Fruit fly (Drosophila melanogaster): ENCODE results near the gene Nepl16.

Nepl16 gene

DNA sequence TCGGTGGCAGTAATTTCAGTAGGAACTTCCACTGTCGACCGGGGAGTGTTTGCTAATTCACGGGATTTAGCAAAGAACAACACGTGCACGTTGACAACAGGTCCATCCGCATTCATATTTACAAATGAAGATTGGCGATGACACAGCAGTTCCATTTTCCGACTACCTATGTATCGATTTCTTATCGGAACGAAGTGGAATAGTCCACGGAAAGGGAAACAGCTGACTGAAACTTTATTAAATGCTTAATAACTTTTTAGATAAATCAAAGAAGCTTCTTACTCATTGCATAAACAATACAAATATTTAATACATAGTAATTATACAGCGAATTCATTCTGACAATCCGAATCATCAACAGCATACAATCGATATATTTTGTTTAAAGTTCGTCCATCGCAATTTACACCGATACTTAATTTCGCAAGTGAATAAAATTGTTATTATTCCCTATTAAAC lies 14.9 kb upstream of the Nepl16 start, which contains the start of the genes Mocs2A, Mocs2B and Clbn (continued):
- TF ChIP-seq CG31365 (tag; optimal IDR thresholded peaks at IDR 0.05) (no peak), CG2116 (GFP tag; optimal IDR thresholded peaks at IDR 0.05) (peak; percentile 53), CG8089 (GFP tag; optimal IDR thresholded peaks at IDR 0.05) (no peak), vvl (GFP tag; IDR thresholded peaks at IDR 0.05) (no peak), lbe (GFP tag; optimal IDR thresholded peaks at IDR 0.05) (peak; percentile 12), Blimp-1 (GFP tag; optimal IDR thresholded peaks at IDR 0.05) (no peak), da (GFP tag; optimal IDR thresholded peaks at IDR 0.05) (no peak), CG31224 (GFP tag; IDR thresholded peaks at IDR 0.05) (no peak), jing (GFP tag; optimal IDR thresholded peaks at IDR 0.05) (no peak), CoRest (tag; optimal IDR thresholded peaks at IDR 0.05) (no peak), dan (GFP tag; IDR thresholded peaks at IDR 0.05) (no peak), Dll (GFP tag; IDR thresholded peaks at IDR 0.05; ENCODE audit: partially characterized antibody) (peak; percentile 91), CG2120 (GFP tag; optimal IDR thresholded peaks at IDR 0.05) (peak; percentile 11), Xrp1 (GFP tag; IDR thresholded peaks at IDR 0.05) (no peak), NC2α (GFP tag; optimal IDR thresholded peaks at IDR 0.05) (no peak), Vsx1 (GFP tag; optimal IDR thresholded peaks at IDR 0.05) (no peak), CG7963 (GFP tag; IDR thresholded peaks at IDR 0.05; ENCODE audit: partially characterized antibody) (peak; percentile 57; the same call in 1 of the 3 replicates), PHDP (tag; optimal IDR thresholded peaks at IDR 0.05) (no peak), sc (optimal IDR thresholded peaks at IDR 0.05) (no peak), sc (GFP tag; optimal IDR thresholded peaks at IDR 0.05) (no peak), pb (GFP tag; optimal IDR thresholded peaks at IDR 0.05) (no peak), wor (GFP tag; IDR thresholded peaks at IDR 0.05) (no peak), CG7372 (GFP tag; IDR thresholded peaks at IDR 0.05) (no peak), Trl (optimal IDR thresholded peaks at IDR 0.05) (no peak), Trl (GFP tag; optimal IDR thresholded peaks at IDR 0.05) (no peak), Atf-2 (GFP tag; optimal IDR thresholded peaks at IDR 0.05) (no peak), CG17385 (GFP tag; optimal IDR thresholded peaks at IDR 0.05) (no peak), Drgx (GFP tag; IDR thresholded peaks at IDR 0.05) (no peak), nau (GFP tag; optimal IDR thresholded peaks at IDR 0.05) (no peak), CG2712 (tag; optimal IDR thresholded peaks at IDR 0.05) (no peak), prd (optimal IDR thresholded peaks at IDR 0.05) (no peak), prd (GFP tag; IDR thresholded peaks at IDR 0.05) (no peak), pho (GFP tag; optimal IDR thresholded peaks at IDR 0.05) (no peak), CG9437 (GFP tag; optimal IDR thresholded peaks at IDR 0.05) (no peak), cad (GFP tag; optimal IDR thresholded peaks at IDR 0.05) (no peak), tgo (GFP tag; IDR thresholded peaks at IDR 0.05) (no peak), CG8388 (GFP tag; optimal IDR thresholded peaks at IDR 0.05) (no peak), scrt (GFP tag; optimal IDR thresholded peaks at IDR 0.05) (peak; percentile 81), lab (GFP tag; optimal IDR thresholded peaks at IDR 0.05) (no peak), gro (GFP tag; optimal IDR thresholded peaks at IDR 0.05) (no peak), Hand (GFP tag; optimal IDR thresholded peaks at IDR 0.05) (no peak), wek (GFP tag; optimal IDR thresholded peaks at IDR 0.05) (no peak), crp (GFP tag; optimal IDR thresholded peaks at IDR 0.05) (peak in 1 of 2 experiments; percentile 77), Rfx (GFP tag; IDR thresholded peaks at IDR 0.05) (no peak), Scr (GFP tag; IDR thresholded peaks at IDR 0.05; ENCODE audit: partially characterized antibody) (peak; percentile 89), CG1792 (GFP tag; optimal IDR thresholded peaks at IDR 0.05) (no peak), pan (optimal IDR thresholded peaks at IDR 0.05) (no peak), pan (GFP tag; optimal IDR thresholded peaks at IDR 0.05 in 1 of 2, IDR thresholded peaks at IDR 0.05 in 1 of 2) (no peak), CG4360 (GFP tag; IDR thresholded peaks at IDR 0.05) (no peak), CG12744 (GFP tag; optimal IDR thresholded peaks at IDR 0.05) (no peak), CG10543 (GFP tag; optimal IDR thresholded peaks at IDR 0.05) (no peak), CG11695 (GFP tag; IDR thresholded peaks at IDR 0.05) (no peak), kni (GFP tag; optimal IDR thresholded peaks at IDR 0.05) (no peak)
